Worm (Caenorhabditis elegans): ENCODE results near the gene srj-5.

srj-5 gene

ce11 chrV:627585-627984, 25.3 kb downstream of the srj-5 start, which contains the start of gene F48G7.8:
F48G7.8 (minus strand) TSS chrV:627685.
- TF ChIP-seq M03D4.4 (tag; optimal IDR thresholded peaks at IDR 0.05) (no peak), lsy-2 (tag; optimal IDR thresholded peaks at IDR 0.05) (no peak), elt-3 (tag; optimal IDR thresholded peaks at IDR 0.05) (no peak), unc-120 (tag; optimal IDR thresholded peaks at IDR 0.05; ENCODE audit: poor library complexity, severe bottlenecking) (no peak), blmp-1 (tag; optimal IDR thresholded peaks at IDR 0.05) (no peak), cnd-1 (tag; optimal IDR thresholded peaks at IDR 0.05) (no peak), lin-32 (GFP tag; optimal IDR thresholded peaks at IDR 0.05) (no peak), ceh-39 (tag; optimal IDR thresholded peaks at IDR 0.05) (no peak), bed-3 (GFP tag; optimal IDR thresholded peaks at IDR 0.05) (no peak), ces-1 (GFP tag; optimal IDR thresholded peaks at IDR 0.05) (no peak), hlh-1 (tag; optimal IDR thresholded peaks at IDR 0.05) (no peak)

ce11 chrV:626321-626720, 26.5 kb downstream of the srj-5 start, which contains the start of gene F48G7.7:
F48G7.7 (minus strand) TSS chrV:626421.
- no peak for TF ChIP-seq mab-5 (tag; optimal IDR thresholded peaks at IDR 0.05)
- TF ChIP-seq sem-2 (GFP tag; optimal IDR thresholded peaks at IDR 0.05) = no peak
- TF ChIP-seq nhr-12 (tag; optimal IDR thresholded peaks at IDR 0.05) = no peak
- TF ChIP-seq M03D4.4 (tag; optimal IDR thresholded peaks at IDR 0.05) = no peak
- no peak for TF ChIP-seq nhr-28 (tag; optimal IDR thresholded peaks at IDR 0.05)
- TF ChIP-seq ceh-43 (GFP tag; optimal IDR thresholded peaks at IDR 0.05) = no peak
- TF ChIP-seq flh-1 (GFP tag; optimal IDR thresholded peaks at IDR 0.05) = no peak
- TF ChIP-seq hlh-1 (tag; optimal IDR thresholded peaks at IDR 0.05) = no peak
- TF ChIP-seq lin-13 (tag; optimal IDR thresholded peaks at IDR 0.05) = no peak
- no peak for TF ChIP-seq nhr-237 (tag; optimal IDR thresholded peaks at IDR 0.05)
- TF ChIP-seq drap-1 (GFP tag; optimal IDR thresholded peaks at IDR 0.05) = no peak
- TF ChIP-seq ham-2 (GFP tag; optimal IDR thresholded peaks at IDR 0.05) = no peak
- no peak for TF ChIP-seq lin-32 (GFP tag; optimal IDR thresholded peaks at IDR 0.05)
- no peak for TF ChIP-seq ces-1 (GFP tag; optimal IDR thresholded peaks at IDR 0.05)
- no peak for TF ChIP-seq cnd-1 (tag; optimal IDR thresholded peaks at IDR 0.05)
- TF ChIP-seq bed-3 (GFP tag; optimal IDR thresholded peaks at IDR 0.05) = no peak
- no peak for TF ChIP-seq unc-39 (tag; optimal IDR thresholded peaks at IDR 0.05)
- no peak for TF ChIP-seq nhr-76 (tag; optimal IDR thresholded peaks at IDR 0.05)
- TF ChIP-seq ceh-39 (tag; optimal IDR thresholded peaks at IDR 0.05) = no peak
- TF ChIP-seq elt-1 (tag; optimal IDR thresholded peaks at IDR 0.05; ENCODE audit: borderline replicate concordance, insufficient read depth) = no peak

- TF ChIP-seq mep-1 (tag; optimal IDR thresholded peaks at IDR 0.05) (no peak), zip-8 (tag; optimal IDR thresholded peaks at IDR 0.05) (no peak), flh-1 (GFP tag; optimal IDR thresholded peaks at IDR 0.05) (no peak), ham-2 (GFP tag; optimal IDR thresholded peaks at IDR 0.05) (no peak), blmp-1 (tag; optimal IDR thresholded peaks at IDR 0.05) (no peak), lin-13 (tag; optimal IDR thresholded peaks at IDR 0.05) (no peak), nhr-12 (tag; optimal IDR thresholded peaks at IDR 0.05) (no peak), nhr-76 (tag; optimal IDR thresholded peaks at IDR 0.05) (no peak), cnd-1 (tag; optimal IDR thresholded peaks at IDR 0.05) (no peak), elt-3 (tag; optimal IDR thresholded peaks at IDR 0.05) (no peak), ceh-83 (GFP tag; optimal IDR thresholded peaks at IDR 0.05) (no peak), ztf-11 (tag; optimal IDR thresholded peaks at IDR 0.05) (no peak), elt-1 (tag; optimal IDR thresholded peaks at IDR 0.05; ENCODE audit: borderline replicate concordance, insufficient read depth) (no peak), M03D4.4 (tag; optimal IDR thresholded peaks at IDR 0.05) (no peak), sem-2 (GFP tag; optimal IDR thresholded peaks at IDR 0.05) (no peak)
Measured at ce11 chrV:624922-625321, 27.9 kb downstream of the srj-5 start, which contains the start of gene srt-17. srt-17 (minus strand) TSS chrV:625022.

ce11 chrV:622902-623301, 29.9 kb downstream of the srj-5 start, which contains the start of gene F48G7.5:
F48G7.5 (minus strand) TSS chrV:622935.
- TF ChIP-seq bed-3 (GFP tag; optimal IDR thresholded peaks at IDR 0.05) = no peak
- TF ChIP-seq nhr-12 (tag; optimal IDR thresholded peaks at IDR 0.05) = no peak
- no peak for TF ChIP-seq elt-3 (tag; optimal IDR thresholded peaks at IDR 0.05)
- no peak for TF ChIP-seq sem-2 (GFP tag; optimal IDR thresholded peaks at IDR 0.05)
- TF ChIP-seq mls-2 (tag; optimal IDR thresholded peaks at IDR 0.05) = no peak

ce11 chrV:620987-621386, 31.9 kb downstream of the srj-5 start:
- TF ChIP-seq hlh-1 (tag; optimal IDR thresholded peaks at IDR 0.05) (no peak), elt-1 (tag; optimal IDR thresholded peaks at IDR 0.05; ENCODE audit: borderline replicate concordance, insufficient read depth) (no peak), tbx-8 (GFP tag; optimal IDR thresholded peaks at IDR 0.05) (no peak), pha-4 (tag; optimal IDR thresholded peaks at IDR 0.05) (no peak), lin-13 (tag; optimal IDR thresholded peaks at IDR 0.05) (no peak), ceh-39 (tag; optimal IDR thresholded peaks at IDR 0.05) (no peak), elt-3 (tag; optimal IDR thresholded peaks at IDR 0.05) (no peak), lin-32 (GFP tag; optimal IDR thresholded peaks at IDR 0.05) (no peak), zip-8 (tag; optimal IDR thresholded peaks at IDR 0.05) (no peak), nhr-28 (tag; optimal IDR thresholded peaks at IDR 0.05) (no peak), nhr-12 (tag; optimal IDR thresholded peaks at IDR 0.05) (no peak), nhr-237 (tag; optimal IDR thresholded peaks at IDR 0.05) (no peak), unc-39 (tag; optimal IDR thresholded peaks at IDR 0.05) (no peak), bed-3 (GFP tag; optimal IDR thresholded peaks at IDR 0.05) (no peak), nhr-76 (tag; optimal IDR thresholded peaks at IDR 0.05) (no peak), unc-62 (GFP tag; optimal IDR thresholded peaks at IDR 0.05) (no peak), M03D4.4 (tag; optimal IDR thresholded peaks at IDR 0.05) (no peak), mab-5 (tag; optimal IDR thresholded peaks at IDR 0.05) (no peak)

All from whole organism, mixed stage, embryonic.